Worm (Caenorhabditis elegans) whole organism, L1 larva: ENCODE results near the gene srx-58.

Experiments used
- C16A3.4 ChIP-seq: fragments of 150-350 bp; optimal IDR thresholded peaks from 2 replicates; lab custom pipeline; 2014; ENCODE audit warnings: missing biosample characterization, missing genetic modification characterization
- C34B4.2 ChIP-seq: sonication (generic microtip); optimal IDR thresholded peaks from 2 replicates; lab custom pipeline; 2017; ENCODE audit warnings: mild to moderate bottlenecking, missing genetic modification characterization, missing compliant biosample characterization
- F16B12.6 ChIP-seq: fragments of 150-350 bp; optimal IDR thresholded peaks from 2 replicates; lab custom pipeline; 2014; ENCODE audit warnings: missing biosample characterization, missing genetic modification characterization
- Y116A8C.19 ChIP-seq: sonication (generic microtip); optimal IDR thresholded peaks from 2 replicates; lab custom pipeline; 2016; ENCODE audit warnings: missing compliant biosample characterization, missing genetic modification characterization, borderline replicate concordance
- aha-1 ChIP-seq: fragments of 150-350 bp; optimal IDR thresholded peaks from 2 replicates; lab custom pipeline; 2014; ENCODE audit warnings: missing biosample characterization, missing genetic modification characterization
- blmp-1 ChIP-seq: fragments of 150-350 bp; optimal IDR thresholded peaks from 2 replicates; lab custom pipeline; 2014; ENCODE audit warnings: missing biosample characterization, missing genetic modification characterization
- ceh-8 ChIP-seq: fragments of 200-800 bp; sonication (Bioruptor generic); optimal IDR thresholded peaks from 2 replicates; lab custom pipeline; 2018; ENCODE audit warnings: mild to moderate bottlenecking, missing genetic modification characterization, moderate library complexity, missing compliant biosample characterization
- ceh-90 ChIP-seq: sonication (generic microtip); optimal IDR thresholded peaks from 2 replicates; lab custom pipeline; 2016; ENCODE audit warnings: missing genetic modification characterization, missing compliant biosample characterization
- dpl-1 ChIP-seq, 3 experiments: fragments of 150-350 bp in 2 of 3; sonication (generic microtip) in 1 of 3; optimal IDR thresholded peaks; 2 replicates each; lab custom pipeline; 2014 to 2017; ENCODE audit warnings: missing biosample characterization in 3 of 3, missing genetic modification characterization in 3 of 3, missing genetic modification reagents in 3 of 3
- dsc-1 ChIP-seq: sonication (generic microtip); optimal IDR thresholded peaks from 2 replicates; lab custom pipeline; 2016; ENCODE audit warnings: mild to moderate bottlenecking, missing genetic modification characterization, missing compliant biosample characterization
- efl-1 ChIP-seq, 4 experiments: fragments of 150-350 bp; optimal IDR thresholded peaks in 3 of 4; peaks in 1 of 4; 1 replicate in 1 of 4; 2 replicates in 3 of 4; lab custom pipeline; 2014; ENCODE audit warnings: missing biosample characterization in 2 of 4, missing genetic modification characterization in 2 of 4, missing genetic modification reagents in 2 of 4
- fkh-10 ChIP-seq: sonication (generic microtip); optimal IDR thresholded peaks from 2 replicates; lab custom pipeline; 2017; ENCODE audit warnings: missing biosample characterization, missing genetic modification reagents, missing genetic modification characterization
- fkh-8 ChIP-seq: sonication (generic microtip); optimal IDR thresholded peaks from 2 replicates; lab custom pipeline; 2016; ENCODE audit warnings: mild to moderate bottlenecking, missing genetic modification characterization, missing compliant biosample characterization
- grh-1 ChIP-seq: fragments of 200-800 bp; sonication (Bioruptor generic); IDR thresholded peaks from 2 replicates; pipeline ENCODE4 v1.3.6; 2022; ENCODE audit warnings: missing genetic modification reagents, missing genetic modification characterization, missing compliant biosample characterization
- hlh-17 ChIP-seq: fragments of 200-800 bp; sonication (Bioruptor generic); optimal IDR thresholded peaks from 2 replicates; lab custom pipeline; 2018; ENCODE audit warnings: missing genetic modification characterization, mild to moderate bottlenecking, missing compliant biosample characterization, moderate library complexity, borderline replicate concordance
- irx-1 ChIP-seq: sonication (generic microtip); optimal IDR thresholded peaks from 2 replicates; lab custom pipeline; 2016; ENCODE audit warnings: missing genetic modification characterization, missing compliant biosample characterization
- isw-1 ChIP-seq: fragments of 200-800 bp; sonication (Bioruptor generic); IDR thresholded peaks from 2 replicates; pipeline ENCODE4 v1.3.6; 2022; ENCODE audit warnings: missing genetic modification characterization, missing compliant biosample characterization
- jun-1 ChIP-seq: fragments of 150-350 bp; optimal IDR thresholded peaks from 2 replicates; lab custom pipeline; 2014; ENCODE audit warnings: missing biosample characterization, missing genetic modification reagents, missing genetic modification characterization
- lin-13 ChIP-seq: fragments of 150-350 bp; optimal IDR thresholded peaks from 2 replicates; lab custom pipeline; 2014; ENCODE audit warnings: missing biosample characterization, missing genetic modification reagents, missing genetic modification characterization
- lin-14 ChIP-seq: fragments of 200-800 bp; sonication (Bioruptor generic); optimal IDR thresholded peaks from 2 replicates; lab custom pipeline; 2018; ENCODE audit warnings: mild to moderate bottlenecking, missing genetic modification characterization, moderate library complexity, missing compliant biosample characterization
- lin-35 ChIP-seq, 2 experiments: fragments of 150-350 bp; optimal IDR thresholded peaks; 2 replicates each; lab custom pipeline; 2014; ENCODE audit warnings: missing biosample characterization in 2 of 2, missing genetic modification characterization in 2 of 2, missing genetic modification reagents in 2 of 2
- lsy-2 ChIP-seq, 2 experiments: fragments of 150-350 bp; optimal IDR thresholded peaks; 2 replicates each; lab custom pipeline; 2014; ENCODE audit warnings: missing biosample characterization in 2 of 2, missing genetic modification characterization in 2 of 2
- nhr-19 ChIP-seq: fragments of 200-800 bp; sonication (Bioruptor generic); conservative IDR thresholded peaks from 2 replicates; pipeline ENCODE4 v1.3.6; 2022; ENCODE audit warnings: missing genetic modification characterization, missing compliant biosample characterization
- nhr-71 ChIP-seq: sonication (generic microtip); optimal IDR thresholded peaks from 2 replicates; lab custom pipeline; 2016; ENCODE audit warnings: mild to moderate bottlenecking, missing genetic modification characterization, moderate library complexity, missing compliant biosample characterization
- nhr-76 ChIP-seq: sonication (generic microtip); optimal IDR thresholded peaks from 2 replicates; lab custom pipeline; 2017; ENCODE audit warnings: missing biosample characterization, missing genetic modification characterization
- nhr-84 ChIP-seq: sonication (generic microtip); optimal IDR thresholded peaks from 2 replicates; lab custom pipeline; 2017; ENCODE audit warnings: missing biosample characterization, missing genetic modification characterization
- pag-3 ChIP-seq: sonication (generic microtip); optimal IDR thresholded peaks from 2 replicates; lab custom pipeline; 2017; ENCODE audit warnings: missing genetic modification characterization, mild to moderate bottlenecking, missing compliant biosample characterization, antibody characterized with exemption, borderline replicate concordance; ENCODE audit not compliant: insufficient read depth
- snpc-4 ChIP-seq: fragments of 150-350 bp; optimal IDR thresholded peaks from 2 replicates; lab custom pipeline; 2014; ENCODE audit warnings: missing biosample characterization, missing genetic modification characterization
- sptf-1 ChIP-seq: fragments of 150-350 bp; optimal IDR thresholded peaks from 2 replicates; lab custom pipeline; 2014; ENCODE audit warnings: missing biosample characterization, missing genetic modification characterization
- sup-37 ChIP-seq: fragments of 200-800 bp; sonication (Bioruptor generic); optimal IDR thresholded peaks from 2 replicates; lab custom pipeline; 2018; ENCODE audit warnings: mild to moderate bottlenecking, missing genetic modification characterization, missing compliant biosample characterization
- swsn-7 ChIP-seq: sonication (generic microtip); optimal IDR thresholded peaks from 2 replicates; lab custom pipeline; 2016; ENCODE audit warnings: missing genetic modification characterization, missing compliant biosample characterization
- tlp-1 ChIP-seq: fragments of 150-350 bp; optimal IDR thresholded peaks from 2 replicates; lab custom pipeline; 2014; ENCODE audit warnings: missing biosample characterization, missing genetic modification characterization
- vab-15 ChIP-seq: sonication (generic microtip); optimal IDR thresholded peaks from 2 replicates; lab custom pipeline; 2017; ENCODE audit warnings: missing genotype, mild to moderate bottlenecking, missing genetic modification characterization, missing compliant biosample characterization
- xbp-1 ChIP-seq: sonication (generic microtip); optimal IDR thresholded peaks from 2 replicates; lab custom pipeline; 2016; ENCODE audit warnings: missing genetic modification characterization, missing compliant biosample characterization
- ztf-11 ChIP-seq, 2 experiments: sonication (generic microtip); optimal IDR thresholded peaks; 2 replicates each; lab custom pipeline; 2016 to 2017; ENCODE audit warnings: missing genetic modification characterization in 2 of 2, missing biosample characterization in 1 of 2, missing compliant biosample characterization in 1 of 2
- ztf-4 ChIP-seq: fragments of 150-350 bp; optimal IDR thresholded peaks from 2 replicates; lab custom pipeline; 2014; ENCODE audit warnings: missing biosample characterization, missing genetic modification characterization

Gene srx-58

ce11 chrV:15392064-15392463 is 39.6 kb downstream of the srx-58 start:
- TF ChIP-seq swsn-7 (no peak), C34B4.2 (tag; lab: Kevin White, UChicago) (no peak), Y116A8C.19 (tag; lab: Kevin White, UChicago) (no peak), nhr-84 (tag; lab: Kevin White, UChicago) (no peak), ztf-4 (tag; lab: Kevin White, UChicago) (no peak), hlh-17 (GFP tag; lab: Kevin White, UChicago) (no peak), nhr-71 (tag; lab: Kevin White, UChicago) (no peak), aha-1 (tag; lab: Kevin White, UChicago) (no peak), F16B12.6 (no peak)

- TF ChIP-seq lsy-2 (tag; optimal IDR thresholded peaks at IDR 0.05; lab: Kevin White, UChicago) (peak in 1 of 2 experiments; percentile 7), pag-3 (no peak), sup-37 (GFP tag; lab: Kevin White, UChicago) (no peak), nhr-76 (tag; lab: Kevin White, UChicago) (no peak), efl-1 (optimal IDR thresholded peaks at IDR 0.05; lab: Kevin White, UChicago) (peak; percentile 39 to 78), efl-1 (GFP tag; optimal IDR thresholded peaks at IDR 0.05 in 1 of 2; lab: Kevin White, UChicago) (peak; percentile 86 to 98), ceh-90 (no peak), lin-35 (GFP tag; optimal IDR thresholded peaks at IDR 0.05; lab: Kevin White, UChicago) (peak; percentile 68 to 90), blmp-1 (tag; lab: Kevin White, UChicago) (no peak), dpl-1 (GFP tag; optimal IDR thresholded peaks at IDR 0.05; lab: Kevin White, UChicago) (peak; percentile 66 to 86 (median 77)), ceh-8 (no peak)
These were observed 42.4 kb downstream of the srx-58 start, which contains the start of gene T06E6.1 for ce11 chrV:15394906-15395305. TSS of gene T06E6.1 (minus strand) at chrV:15394961.

DNA sequence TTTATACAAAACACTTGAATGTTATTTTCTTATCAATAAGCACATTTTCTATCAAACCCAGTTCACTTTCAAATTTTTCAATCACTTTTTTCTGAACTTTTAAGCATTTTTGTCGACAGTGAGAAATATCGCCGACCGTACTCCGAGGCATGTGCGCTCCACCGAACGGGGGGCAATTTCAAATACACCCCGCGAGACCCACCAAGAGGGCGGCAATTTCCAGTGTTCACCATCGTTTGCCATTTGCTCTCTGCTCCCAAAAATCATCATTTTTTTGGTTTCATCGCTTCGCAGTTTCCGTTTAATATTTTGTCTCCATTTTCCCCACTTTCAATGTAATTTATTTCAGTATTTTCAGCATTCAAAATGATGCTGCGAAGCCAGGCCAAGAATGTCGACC is 42.9 kb downstream of the srx-58 start, which contains the start of gene cyb-3:
TSS of gene cyb-3 (plus strand) at position 350 of the 400 bp plus-strand sequence.
- TF ChIP-seq ztf-11 (tag; optimal IDR thresholded peaks at IDR 0.05; lab: Kevin White, UChicago) (no peak), efl-1 (optimal IDR thresholded peaks at IDR 0.05; lab: Kevin White, UChicago) (no peak), efl-1 (GFP tag; optimal IDR thresholded peaks at IDR 0.05 in 1 of 2; lab: Kevin White, UChicago) (peak in 1 of 2 experiments; percentile 95), lsy-2 (tag; optimal IDR thresholded peaks at IDR 0.05; lab: Kevin White, UChicago) (no peak), lin-35 (GFP tag; optimal IDR thresholded peaks at IDR 0.05; lab: Kevin White, UChicago) (peak in 1 of 2 experiments; percentile 7), grh-1 (no peak), lin-14 (GFP tag; lab: Kevin White, UChicago) (no peak), jun-1 (tag; lab: Kevin White, UChicago) (no peak), blmp-1 (tag; lab: Kevin White, UChicago) (no peak), snpc-4 (tag; lab: Kevin White, UChicago) (no peak)

DNA sequence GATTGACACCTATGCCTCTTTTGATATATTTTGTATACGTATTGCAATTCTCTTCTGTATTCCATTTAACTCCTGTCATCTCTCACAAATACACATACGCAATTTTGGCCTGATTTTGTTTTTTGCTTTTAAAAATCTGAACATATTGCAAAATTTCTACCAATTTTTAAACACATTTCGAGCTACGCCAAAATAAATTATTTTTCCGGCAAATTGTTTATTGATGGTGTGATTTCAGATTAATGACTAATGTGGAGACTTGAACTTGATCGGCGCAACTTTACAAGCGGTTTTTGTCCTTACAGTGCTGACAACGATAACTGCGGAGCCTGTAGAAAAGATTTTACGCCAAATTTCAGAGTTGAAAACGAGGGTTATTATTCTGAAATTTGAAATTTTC is 44.7 kb downstream of the srx-58 start:
- TF ChIP-seq sptf-1 (tag; lab: Kevin White, UChicago): no peak
- no peak for TF ChIP-seq pag-3
- TF ChIP-seq isw-1 (GFP tag; lab: Robert Waterston, UW): no peak
- no peak for TF ChIP-seq blmp-1 (tag; lab: Kevin White, UChicago)
- no peak for TF ChIP-seq C16A3.4 (tag; lab: Kevin White, UChicago)
- no peak for TF ChIP-seq sup-37 (GFP tag; lab: Kevin White, UChicago)
- TF ChIP-seq nhr-84 (tag; lab: Kevin White, UChicago): no peak
- TF ChIP-seq grh-1: no peak
- TF ChIP-seq fkh-10: no peak
- TF ChIP-seq vab-15: no peak
- TF ChIP-seq lin-14 (GFP tag; lab: Kevin White, UChicago): no peak
- no peak for TF ChIP-seq xbp-1 (tag; lab: Kevin White, UChicago)
- TF ChIP-seq irx-1 (tag; lab: Kevin White, UChicago): no peak
- TF ChIP-seq fkh-8: no peak
- no peak for TF ChIP-seq nhr-19
- no peak for TF ChIP-seq lin-13
- TF ChIP-seq dsc-1 (tag; lab: Kevin White, UChicago): no peak
- TF ChIP-seq tlp-1 (tag; lab: Kevin White, UChicago): no peak
